Fruit fly (Drosophila melanogaster) whole organism, embryonic: ENCODE data around the gene CG8191.

ENCODE experiments used
- CG11093 ChIP-seq: fragments of 200-800 bp; sonication (Bioruptor generic); IDR thresholded peaks from 3 replicates; pipeline ENCODE4 v1.3.6; 2022; ENCODE audit warnings: missing biosample characterization, missing genetic modification characterization
- CG14860 ChIP-seq: fragments of 200-800 bp; sonication (Bioruptor generic); IDR thresholded peaks from 3 replicates; pipeline ENCODE4 v1.3.6; 2022; ENCODE audit warnings: missing biosample characterization, missing genetic modification characterization; ENCODE audit not compliant: partially characterized antibody
- CG15073 ChIP-seq: fragments of 200-800 bp; sonication (Bioruptor generic); optimal IDR thresholded peaks from 2 replicates; lab custom pipeline; 2016; ENCODE audit warnings: missing biosample characterization, missing genetic modification characterization
- CG16815 ChIP-seq: fragments of 200-800 bp; sonication (Bioruptor generic); optimal IDR thresholded peaks from 3 replicates; lab custom pipeline; 2017; ENCODE audit warnings: missing biosample characterization, mild to moderate bottlenecking, missing genetic modification characterization
- CG34376 ChIP-seq: fragments of 200-800 bp; sonication (Bioruptor generic); optimal IDR thresholded peaks from 2 replicates; lab custom pipeline; 2018; ENCODE audit warnings: missing biosample characterization, mild to moderate bottlenecking, missing genetic modification characterization
- CG43689 ChIP-seq: fragments of 200-800 bp; sonication (Bioruptor generic); IDR thresholded peaks from 2 replicates; pipeline ENCODE4 v1.3.6; 2022; ENCODE audit warnings: missing biosample characterization, missing genetic modification characterization
- CG4404 ChIP-seq: fragments of 200-800 bp; sonication (Bioruptor generic); IDR thresholded peaks from 2 replicates; pipeline ENCODE4 v1.3.6; 2022; ENCODE audit warnings: missing biosample characterization, missing genetic modification characterization
- CG5180 ChIP-seq: fragments of 200-800 bp; sonication (Bioruptor generic); optimal IDR thresholded peaks from 3 replicates; lab custom pipeline; 2017; ENCODE audit warnings: missing biosample characterization, missing genetic modification characterization, mild to moderate bottlenecking, moderate library complexity, missing genetic modification reagents
- CG5245 ChIP-seq: fragments of 200-800 bp; sonication (Bioruptor generic); optimal IDR thresholded peaks from 3 replicates; lab custom pipeline; 2016; ENCODE audit warnings: missing biosample characterization, missing genetic modification characterization
- CG7786 ChIP-seq: fragments of 200-800 bp; sonication (Bioruptor generic); optimal IDR thresholded peaks from 2 replicates; lab custom pipeline; 2016; ENCODE audit warnings: missing biosample characterization, missing genetic modification characterization
- Gsc ChIP-seq: fragments of 200-800 bp; sonication (Bioruptor generic); IDR thresholded peaks from 2 replicates; pipeline ENCODE4 v1.3.6; 2022; ENCODE audit warnings: missing biosample characterization, missing genetic modification characterization
- MBD-R2 ChIP-seq: fragments of 200-800 bp; sonication (Bioruptor generic); IDR thresholded peaks from 2 replicates; pipeline ENCODE4 v1.3.6; 2022; ENCODE audit warnings: missing biosample characterization, missing genetic modification characterization
- Med ChIP-seq: fragments of 200-800 bp; sonication (Bioruptor generic); peaks from one replicate; lab custom pipeline; 2016; ENCODE audit warnings: missing biosample characterization, missing genetic modification characterization, mild to moderate bottlenecking, inconsistent platforms, moderate library complexity
- NFAT ChIP-seq: fragments of 200-800 bp; sonication (Bioruptor generic); IDR thresholded peaks from 2 replicates; pipeline ENCODE4 v1.3.6; 2022; ENCODE audit warnings: missing biosample characterization, missing genetic modification characterization
- Six4 ChIP-seq: fragments of 200-800 bp; sonication (Bioruptor generic); optimal IDR thresholded peaks from 2 replicates; lab custom pipeline; 2016; ENCODE audit warnings: missing biosample characterization, missing genetic modification characterization
- Sry-δ ChIP-seq: fragments of 200-800 bp; sonication (Bioruptor generic); optimal IDR thresholded peaks from 2 replicates; lab custom pipeline; 2016; ENCODE audit warnings: missing biosample characterization, missing genetic modification characterization
- Vsx1 ChIP-seq: fragments of 200-800 bp; sonication (Bioruptor generic); optimal IDR thresholded peaks from 2 replicates; lab custom pipeline; 2017; ENCODE audit warnings: missing biosample characterization, mild to moderate bottlenecking, missing genetic modification characterization, missing genetic modification reagents
- abd-A ChIP-seq: fragments of 200-800 bp; sonication (Bioruptor generic); optimal IDR thresholded peaks from 3 replicates; lab custom pipeline; 2019; ENCODE audit warnings: missing biosample characterization, mild to moderate bottlenecking, missing genetic modification characterization, moderate library complexity
- bbx ChIP-seq: fragments of 200-800 bp; sonication (Bioruptor generic); IDR thresholded peaks from 2 replicates; pipeline ENCODE4 v1.3.6; 2022; ENCODE audit warnings: missing biosample characterization, missing genetic modification characterization; ENCODE audit not compliant: partially characterized antibody
- chm ChIP-seq: fragments of 200-800 bp; sonication (Bioruptor generic); IDR thresholded peaks from 2 replicates; pipeline ENCODE4 v1.3.6; 2022; ENCODE audit warnings: missing biosample characterization, missing genetic modification characterization
- dan ChIP-seq: fragments of 200-800 bp; sonication (Bioruptor generic); IDR thresholded peaks from 2 replicates; pipeline ENCODE4 v1.3.6; 2022; ENCODE audit warnings: missing biosample characterization, missing genetic modification characterization
- dati ChIP-seq: fragments of 200-800 bp; sonication (Bioruptor generic); IDR thresholded peaks from 2 replicates; pipeline ENCODE4 v1.3.6; 2022; ENCODE audit warnings: missing biosample characterization, missing genetic modification characterization
- dmrt11E ChIP-seq: fragments of 200-800 bp; sonication (Bioruptor generic); optimal IDR thresholded peaks from 3 replicates; lab custom pipeline; 2018; ENCODE audit warnings: missing biosample characterization, mild to moderate bottlenecking, missing genetic modification characterization, moderate library complexity
- jumu ChIP-seq: fragments of 200-800 bp; sonication (Bioruptor generic); optimal IDR thresholded peaks from 3 replicates; lab custom pipeline; 2016; ENCODE audit warnings: missing biosample characterization, missing genetic modification characterization
- lilli ChIP-seq: fragments of 200-800 bp; sonication (Bioruptor generic); optimal IDR thresholded peaks from 3 replicates; lab custom pipeline; 2016; ENCODE audit warnings: missing biosample characterization, missing genetic modification characterization
- odd ChIP-seq: fragments of 200-800 bp; sonication (Bioruptor generic); optimal IDR thresholded peaks from 2 replicates; lab custom pipeline; 2017; ENCODE audit warnings: missing biosample characterization, mild to moderate bottlenecking, missing genetic modification characterization
- ranshi ChIP-seq: fragments of 200-800 bp; sonication (Bioruptor generic); IDR thresholded peaks from 2 replicates; pipeline ENCODE4 v1.3.6; 2022; ENCODE audit warnings: missing biosample characterization, missing genetic modification characterization
- sens-2 ChIP-seq: fragments of 200-800 bp; sonication (Bioruptor generic); IDR thresholded peaks from 2 replicates; pipeline ENCODE4 v1.3.6; 2022; ENCODE audit warnings: missing biosample characterization, missing genetic modification characterization

Gene CG8191

dm6 chrX:15772663-15773062 lies 40.7 kb downstream of the CG8191 start, which contains the start of gene CG43672:
Gene CG43672 (plus strand): TSS chrX:15772963.
- TF ChIP-seq CG16815 (GFP tag; lab: Kevin White, UChicago) (no peak), Six4 (GFP tag; lab: Kevin White, UChicago) (no peak), CG5245 (no peak), CG11093 (GFP tag; lab: Robert Waterston, UW) (no peak), dati (GFP tag; lab: Robert Waterston, UW) (no peak), CG15073 (GFP tag; lab: Kevin White, UChicago) (no peak), CG4404 (GFP tag; lab: Robert Waterston, UW) (no peak), NFAT (GFP tag; lab: Robert Waterston, UW) (no peak), CG14860 (GFP tag; lab: Robert Waterston, UW) (no peak), bbx (no peak), CG7786 (GFP tag; lab: Kevin White, UChicago) (no peak), Gsc (GFP tag; lab: Robert Waterston, UW) (no peak), jumu (GFP tag; lab: Kevin White, UChicago) (no peak), lilli (GFP tag; lab: Kevin White, UChicago) (no peak), Med (GFP tag; lab: Kevin White, UChicago) (no peak), dan (GFP tag; lab: Robert Waterston, UW) (no peak), ranshi (GFP tag; lab: Robert Waterston, UW) (no peak), odd (GFP tag; lab: Kevin White, UChicago) (no peak), CG34376 (GFP tag; lab: Kevin White, UChicago) (no peak)

- TF ChIP-seq sens-2 (GFP tag; lab: Robert Waterston, UW): no peak
- TF ChIP-seq chm (GFP tag; lab: Robert Waterston, UW): no peak
- TF ChIP-seq dmrt11E: no peak
- no peak for TF ChIP-seq CG43689 (GFP tag; lab: Robert Waterston, UW)
- no peak for TF ChIP-seq Vsx1 (GFP tag; lab: Kevin White, UChicago)
- TF ChIP-seq CG5180 (GFP tag; lab: Kevin White, UChicago): no peak
- no peak for TF ChIP-seq Sry-δ (GFP tag; lab: Kevin White, UChicago)
- TF ChIP-seq MBD-R2 (GFP tag; lab: Robert Waterston, UW): no peak
- TF ChIP-seq abd-A (tag; lab: Kevin White, UChicago): no peak
Observed at dm6 chrX:15778846-15779245, 46.9 kb downstream of the CG8191 start, which contains the start of gene CG43673. Gene CG43673 (plus strand): TSS chrX:15779146.
